Worm (Caenorhabditis elegans): Measurements from ENCODE around the gene cnc-3.

DNA sequence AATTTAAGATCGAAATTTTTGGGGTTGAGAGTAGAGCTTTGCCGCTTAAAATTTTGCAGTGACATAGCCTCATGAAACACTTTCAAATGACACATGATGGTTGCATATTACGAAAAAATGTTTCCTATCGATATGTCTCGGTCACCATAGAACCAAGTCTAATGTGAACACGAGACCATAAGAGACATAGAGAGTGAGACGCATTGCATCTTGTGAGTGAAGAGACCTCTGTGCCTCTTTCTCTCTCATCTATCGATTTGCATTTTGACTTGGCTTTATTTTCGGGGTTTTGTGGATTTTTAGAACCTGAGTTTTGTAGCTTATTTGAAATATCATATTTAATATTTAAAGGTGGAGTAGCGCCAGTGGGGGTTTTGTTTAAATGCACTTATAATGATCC is 19.1 kb downstream of the cnc-3 start:
- no peak for TF ChIP-seq nhr-77 (tag; optimal IDR thresholded peaks at IDR 0.05)
- no peak for TF ChIP-seq nhr-10 (tag; optimal IDR thresholded peaks at IDR 0.05)
- no peak for TF ChIP-seq ztf-4 (tag; optimal IDR thresholded peaks at IDR 0.05)
- no peak for TF ChIP-seq snpc-4 (tag; optimal IDR thresholded peaks at IDR 0.05)
- TF ChIP-seq egl-27 (tag; optimal IDR thresholded peaks at IDR 0.05): no peak
- no peak for TF ChIP-seq lin-39 (tag; optimal IDR thresholded peaks at IDR 0.05)
